Fruit fly (Drosophila melanogaster) whole organism, adult: Measurements from ENCODE around the gene Sodh1.

ENCODE experiments used
- CG1620 ChIP-seq: fragments of 200-800 bp; sonication (Bioruptor generic); optimal IDR thresholded peaks from 2 replicates; lab custom pipeline; 2016; ENCODE audit warnings: missing biosample characterization, missing genetic modification characterization
- Hr96 ChIP-seq: fragments of 200-800 bp; sonication (Bioruptor generic); optimal IDR thresholded peaks from 2 replicates; lab custom pipeline; 2016; ENCODE audit warnings: missing biosample characterization, missing genetic modification characterization
- bab1 ChIP-seq: fragments of 200-800 bp; sonication (Bioruptor generic); optimal IDR thresholded peaks from 3 replicates; lab custom pipeline; 2019; ENCODE audit warnings: missing biosample characterization, mild to moderate bottlenecking, missing genetic modification characterization, moderate library complexity
- ovo ChIP-seq: fragments of 200-800 bp; sonication (Bioruptor generic); optimal IDR thresholded peaks from 2 replicates; lab custom pipeline; 2016; ENCODE audit warnings: missing biosample characterization, missing genetic modification characterization

DNA sequence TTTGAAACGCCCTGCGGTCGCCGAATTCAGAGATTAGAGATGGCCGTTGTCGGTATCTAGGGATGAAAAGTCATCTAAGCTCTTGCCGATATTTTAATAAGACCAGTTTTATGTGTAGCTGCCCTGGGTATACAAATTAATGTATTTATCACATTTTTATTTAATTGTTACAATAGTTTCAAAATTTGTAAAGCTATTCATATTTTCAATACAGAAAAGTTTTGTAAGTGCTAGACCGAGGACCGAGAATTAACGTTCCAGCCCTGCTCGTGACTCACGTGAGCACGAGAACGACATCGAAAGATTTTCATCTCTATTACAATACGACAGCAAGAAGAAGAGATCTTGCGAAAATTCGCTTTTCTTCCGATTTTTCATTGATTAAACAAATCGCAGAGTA is 15.0 kb downstream of the Sodh1 start, which contains the start of the genes CG1105 and CG1965:
- peak; percentile 91 for TF ChIP-seq bab1 (GFP tag; lab: Kevin White, UChicago)
- TF ChIP-seq CG1620 (GFP tag; lab: Kevin White, UChicago), result peak; percentile 94
- peak; percentile 89 for TF ChIP-seq Hr96
- peak; percentile 75 for TF ChIP-seq ovo
